Worm (Caenorhabditis elegans): ENCODE results near the gene R107.5.

DNA sequence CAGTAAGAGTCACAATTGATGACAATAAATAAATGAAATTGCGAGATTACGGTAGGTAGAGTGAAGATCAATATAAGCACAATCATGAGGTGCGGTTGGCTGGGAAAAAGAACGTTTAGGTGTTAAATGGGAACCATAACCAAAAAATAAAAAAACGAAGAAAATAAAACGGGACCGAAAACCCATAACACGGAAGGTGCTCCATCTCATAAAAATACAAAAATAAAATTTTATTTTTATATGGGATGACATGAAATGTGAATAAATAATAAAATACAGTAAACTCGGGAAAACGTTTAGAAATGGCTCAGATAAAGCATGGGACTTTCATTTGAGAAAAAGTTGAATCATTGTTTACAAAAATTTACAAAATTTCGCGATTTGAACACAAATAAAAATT, 21.9 kb upstream of the R107.5 start, which contains the start of gene F02A9.7:
- TF ChIP-seq tra-4 (tag; optimal IDR thresholded peaks at IDR 0.05) (no peak), ets-7 (tag; optimal IDR thresholded peaks at IDR 0.05) (no peak), hmbx-1 (tag; optimal IDR thresholded peaks at IDR 0.05) (no peak), ama-1 (optimal IDR thresholded peaks at IDR 0.05) (no peak), ceh-36 (tag; optimal IDR thresholded peaks at IDR 0.05) (no peak), pes-1 (GFP tag; IDR thresholded peaks at IDR 0.05) (no peak), B0310.2 (tag; optimal IDR thresholded peaks at IDR 0.05) (no peak), tbx-11 (GFP tag; IDR thresholded peaks at IDR 0.05) (no peak), scrt-1 (GFP tag; IDR thresholded peaks at IDR 0.05) (no peak), flt-1 (GFP tag; IDR thresholded peaks at IDR 0.05) (no peak), aly-1 (tag; optimal IDR thresholded peaks at IDR 0.05) (no peak)
